Fruit fly (Drosophila melanogaster) whole organism, embryonic: ENCODE data around the gene obst-F.

Experiments
- Atf6 ChIP-seq: fragments of 200-800 bp; sonication (Bioruptor generic); IDR thresholded peaks from 2 replicates; pipeline ENCODE4 v1.3.6; 2022; ENCODE audit warnings: missing biosample characterization, missing genetic modification characterization
- CG10147 ChIP-seq: fragments of 200-800 bp; sonication (Bioruptor generic); optimal IDR thresholded peaks from 2 replicates; lab custom pipeline; 2019; ENCODE audit warnings: missing biosample characterization, mild to moderate bottlenecking, missing genetic modification characterization, moderate library complexity
- CG10565 ChIP-seq: fragments of 200-800 bp; sonication (Bioruptor generic); optimal IDR thresholded peaks from 3 replicates; lab custom pipeline; 2016; ENCODE audit warnings: missing biosample characterization, mild to moderate bottlenecking, missing genetic modification characterization
- CG11093 ChIP-seq: fragments of 200-800 bp; sonication (Bioruptor generic); IDR thresholded peaks from 3 replicates; pipeline ENCODE4 v1.3.6; 2022; ENCODE audit warnings: missing biosample characterization, missing genetic modification characterization
- CG11456 ChIP-seq: fragments of 200-800 bp; sonication (Bioruptor generic); IDR thresholded peaks from 3 replicates; pipeline ENCODE4 v1.3.6; 2022; ENCODE audit warnings: missing biosample characterization, missing genetic modification characterization
- CG12391 ChIP-seq: fragments of 200-800 bp; sonication (Bioruptor generic); optimal IDR thresholded peaks from 3 replicates; lab custom pipeline; 2018; ENCODE audit warnings: missing biosample characterization, mild to moderate bottlenecking, missing genetic modification characterization, moderate library complexity
- CG13894 ChIP-seq: fragments of 200-800 bp; sonication (Bioruptor generic); optimal IDR thresholded peaks from 3 replicates; lab custom pipeline; 2018; ENCODE audit warnings: missing biosample characterization, mild to moderate bottlenecking, missing genetic modification characterization, moderate library complexity
- CG14014 ChIP-seq: fragments of 200-800 bp; sonication (Bioruptor generic); IDR thresholded peaks from 2 replicates; pipeline ENCODE4 v1.3.6; 2022; ENCODE audit warnings: missing biosample characterization, missing genetic modification characterization
- CG17328 ChIP-seq: fragments of 200-800 bp; sonication (Bioruptor generic); IDR thresholded peaks from 2 replicates; pipeline ENCODE4 v1.3.6; 2022; ENCODE audit warnings: missing biosample characterization, missing genetic modification characterization
- CG17361 ChIP-seq: fragments of 200-800 bp; sonication (Bioruptor generic); IDR thresholded peaks from 3 replicates; pipeline ENCODE4 v1.3.6; 2022; ENCODE audit warnings: missing biosample characterization, missing genetic modification characterization
- CG18619 ChIP-seq: fragments of 200-800 bp; sonication (Bioruptor generic); optimal IDR thresholded peaks from 3 replicates; lab custom pipeline; 2017; ENCODE audit warnings: missing biosample characterization, mild to moderate bottlenecking, missing genetic modification characterization
- CG18764 ChIP-seq: fragments of 200-800 bp; sonication (Bioruptor generic); optimal IDR thresholded peaks from 3 replicates; lab custom pipeline; 2016; ENCODE audit warnings: missing biosample characterization, missing genetic modification characterization
- CG3163 ChIP-seq: fragments of 200-800 bp; sonication (Bioruptor generic); optimal IDR thresholded peaks from 3 replicates; lab custom pipeline; 2016; ENCODE audit warnings: missing biosample characterization, missing genetic modification characterization
- CG32532 ChIP-seq: fragments of 200-800 bp; sonication (Bioruptor generic); IDR thresholded peaks from 2 replicates; pipeline ENCODE4 v1.3.6; 2022; ENCODE audit warnings: missing biosample characterization, missing genetic modification characterization
- CG32772 ChIP-seq: fragments of 200-800 bp; sonication (Bioruptor generic); IDR thresholded peaks from 2 replicates; pipeline ENCODE4 v1.3.6; 2022; ENCODE audit warnings: missing biosample characterization, missing genetic modification characterization
- CG34422 ChIP-seq: fragments of 200-800 bp; sonication (Bioruptor generic); IDR thresholded peaks from 3 replicates; pipeline ENCODE4 v1.3.6; 2022; ENCODE audit warnings: missing biosample characterization, missing genetic modification characterization
- CG5180 ChIP-seq: fragments of 200-800 bp; sonication (Bioruptor generic); optimal IDR thresholded peaks from 3 replicates; lab custom pipeline; 2017; ENCODE audit warnings: missing biosample characterization, missing genetic modification characterization, mild to moderate bottlenecking, moderate library complexity, missing genetic modification reagents
- CG6683 ChIP-seq: fragments of 200-800 bp; sonication (Bioruptor generic); optimal IDR thresholded peaks from 2 replicates; lab custom pipeline; 2017; ENCODE audit warnings: missing biosample characterization, mild to moderate bottlenecking, missing genetic modification characterization, missing genetic modification reagents
- CG6854 ChIP-seq: fragments of 200-800 bp; sonication (Bioruptor generic); optimal IDR thresholded peaks from 3 replicates; lab custom pipeline; 2017; ENCODE audit warnings: missing biosample characterization, mild to moderate bottlenecking, missing genetic modification characterization
- CG7271 ChIP-seq: fragments of 200-800 bp; sonication (Bioruptor generic); optimal IDR thresholded peaks from 2 replicates; lab custom pipeline; 2018; ENCODE audit warnings: missing biosample characterization, mild to moderate bottlenecking, missing genetic modification characterization, moderate library complexity
- CG7745 ChIP-seq: fragments of 200-800 bp; sonication (Bioruptor generic); optimal IDR thresholded peaks from 2 replicates; lab custom pipeline; 2018; ENCODE audit warnings: missing biosample characterization, mild to moderate bottlenecking, missing genetic modification characterization, moderate library complexity
- CG7786 ChIP-seq: fragments of 200-800 bp; sonication (Bioruptor generic); optimal IDR thresholded peaks from 2 replicates; lab custom pipeline; 2016; ENCODE audit warnings: missing biosample characterization, missing genetic modification characterization
- CG9817 ChIP-seq: fragments of 200-800 bp; sonication (Bioruptor generic); optimal IDR thresholded peaks from 2 replicates; lab custom pipeline; 2018; ENCODE audit warnings: missing biosample characterization, mild to moderate bottlenecking, missing genetic modification characterization, moderate library complexity
- CG9932 ChIP-seq: fragments of 200-800 bp; sonication (Bioruptor generic); IDR thresholded peaks from 2 replicates; pipeline ENCODE4 v1.3.6; 2022; ENCODE audit warnings: missing biosample characterization, missing genetic modification characterization
- Drgx ChIP-seq: fragments of 200-800 bp; sonication (Bioruptor generic); IDR thresholded peaks from 2 replicates; pipeline ENCODE4 v1.3.6; 2022; ENCODE audit warnings: missing biosample characterization, missing genetic modification characterization
- Eip74EF ChIP-seq, 2 experiments: fragments of 200-800 bp in 1 of 2; fragments of >200 bp in 1 of 2; sonication (Bioruptor generic) in 1 of 2; optimal IDR thresholded peaks; 2 replicates each; lab custom pipeline; 2017 to 2019; ENCODE audit warnings: missing biosample characterization in 2 of 2, missing genetic modification characterization in 2 of 2, mild to moderate bottlenecking in 1 of 2, moderate library complexity in 1 of 2
- Ets97D ChIP-seq: fragments of 200-800 bp; sonication (Bioruptor generic); optimal IDR thresholded peaks from 3 replicates; lab custom pipeline; 2016; ENCODE audit warnings: missing biosample characterization, missing genetic modification characterization
- HLH54F ChIP-seq: fragments of 200-800 bp; sonication (Bioruptor generic); optimal IDR thresholded peaks from 3 replicates; lab custom pipeline; 2016; ENCODE audit warnings: missing biosample characterization, missing genetic modification characterization
- Hr39 ChIP-seq: fragments of >200 bp; optimal IDR thresholded peaks from 2 replicates; lab custom pipeline; 2017
- Hr78 ChIP-seq, 2 experiments: fragments of 200-800 bp in 1 of 2; fragments of >200 bp in 1 of 2; sonication (Bioruptor generic) in 1 of 2; optimal IDR thresholded peaks; 2 replicates each; lab custom pipeline; 2017 to 2019; ENCODE audit warnings: missing biosample characterization in 2 of 2, missing genetic modification characterization in 2 of 2, mild to moderate bottlenecking in 1 of 2, moderate library complexity in 1 of 2
- Lim3 ChIP-seq: fragments of 200-800 bp; sonication (Bioruptor generic); IDR thresholded peaks from 2 replicates; pipeline ENCODE4 v1.3.6; 2022; ENCODE audit warnings: missing biosample characterization, missing genetic modification characterization
- MBD-R2 ChIP-seq: fragments of 200-800 bp; sonication (Bioruptor generic); IDR thresholded peaks from 2 replicates; pipeline ENCODE4 v1.3.6; 2022; ENCODE audit warnings: missing biosample characterization, missing genetic modification characterization
- MESR4 ChIP-seq: fragments of 200-800 bp; sonication (Bioruptor generic); optimal IDR thresholded peaks from 2 replicates; lab custom pipeline; 2018; ENCODE audit warnings: missing biosample characterization, mild to moderate bottlenecking, missing genetic modification characterization, moderate library complexity
- Meics ChIP-seq: fragments of 200-800 bp; sonication (Bioruptor generic); optimal IDR thresholded peaks from 2 replicates; lab custom pipeline; 2017; ENCODE audit warnings: missing biosample characterization, mild to moderate bottlenecking, missing genetic modification characterization
- Mrtf ChIP-seq: fragments of 200-800 bp; sonication (Bioruptor generic); IDR thresholded peaks from 3 replicates; pipeline ENCODE4 v1.3.6; 2022; ENCODE audit warnings: missing biosample characterization, missing genetic modification characterization
- NC2β ChIP-seq: fragments of 200-800 bp; sonication (Bioruptor generic); optimal IDR thresholded peaks from 2 replicates; lab custom pipeline; 2016; ENCODE audit warnings: missing biosample characterization, missing genetic modification characterization
- Oli ChIP-seq: fragments of 200-800 bp; sonication (Bioruptor generic); optimal IDR thresholded peaks from 2 replicates; lab custom pipeline; 2018; ENCODE audit warnings: missing biosample characterization, mild to moderate bottlenecking, missing genetic modification characterization, moderate library complexity
- Ptx1 ChIP-seq: fragments of 200-800 bp; sonication (Bioruptor generic); IDR thresholded peaks from 2 replicates; pipeline ENCODE4 v1.3.6; 2022; ENCODE audit warnings: missing biosample characterization, missing genetic modification characterization
- Ssrp ChIP-seq: fragments of 200-800 bp; sonication (Bioruptor generic); optimal IDR thresholded peaks from 2 replicates; lab custom pipeline; 2018; ENCODE audit warnings: missing biosample characterization, mild to moderate bottlenecking, missing genetic modification characterization, moderate library complexity
- ab ChIP-seq: fragments of 200-800 bp; sonication (Bioruptor generic); optimal IDR thresholded peaks from 2 replicates; lab custom pipeline; 2016; ENCODE audit warnings: missing biosample characterization, missing genetic modification characterization
- bigmax ChIP-seq: fragments of 200-800 bp; sonication (Bioruptor generic); optimal IDR thresholded peaks from 2 replicates; lab custom pipeline; 2018; ENCODE audit warnings: missing biosample characterization, mild to moderate bottlenecking, missing genetic modification characterization
- hb ChIP-seq: fragments of 200-800 bp; sonication (Bioruptor generic); IDR thresholded peaks from 3 replicates; pipeline ENCODE4 v1.3.6; 2022; ENCODE audit warnings: missing biosample characterization, missing genetic modification characterization; ENCODE audit not compliant: partially characterized antibody
- lab ChIP-seq: fragments of 200-800 bp; sonication (Bioruptor generic); optimal IDR thresholded peaks from 3 replicates; lab custom pipeline; 2017; ENCODE audit warnings: missing biosample characterization, missing genetic modification characterization, mild to moderate bottlenecking, moderate library complexity, missing genetic modification reagents
- nmo ChIP-seq: fragments of 200-800 bp; sonication (Bioruptor generic); optimal IDR thresholded peaks from 2 replicates; lab custom pipeline; 2018; ENCODE audit warnings: missing biosample characterization, mild to moderate bottlenecking, missing genetic modification characterization, moderate library complexity
- pho ChIP-seq: fragments of 200-800 bp; sonication (Bioruptor generic); optimal IDR thresholded peaks from 2 replicates; lab custom pipeline; 2016; ENCODE audit warnings: missing biosample characterization, missing genetic modification characterization
- sens ChIP-seq: fragments of 200-800 bp; sonication (Bioruptor generic); peaks from one replicate; lab custom pipeline; 2016; ENCODE audit warnings: missing biosample characterization, missing genetic modification characterization
- sima ChIP-seq: fragments of 200-800 bp; sonication (Bioruptor generic); optimal IDR thresholded peaks from 2 replicates; lab custom pipeline; 2016; ENCODE audit warnings: missing biosample characterization, missing genetic modification characterization
- stc ChIP-seq: fragments of 200-800 bp; sonication (Bioruptor generic); IDR thresholded peaks from 2 replicates; pipeline ENCODE4 v1.3.6; 2022; ENCODE audit warnings: missing biosample characterization, missing genetic modification characterization
- stwl ChIP-seq: fragments of 200-800 bp; sonication (Bioruptor generic); optimal IDR thresholded peaks from 3 replicates; lab custom pipeline; 2018; ENCODE audit warnings: missing biosample characterization, mild to moderate bottlenecking, missing genetic modification characterization, moderate library complexity
- tgo ChIP-seq: fragments of 200-800 bp; sonication (Bioruptor generic); IDR thresholded peaks from 3 replicates; pipeline ENCODE4 v1.3.6; 2022; ENCODE audit warnings: missing biosample characterization, missing genetic modification characterization

Gene obst-F

dm6 chr3L:20195875-20196274 lies 5.6 kb downstream of the obst-F start (continued):
- peak; percentile 62 for TF ChIP-seq CG12391 (tag; lab: Kevin White, UChicago)
- peak; percentile 40; the same call in 1 of the 3 replicates for TF ChIP-seq tgo (GFP tag; lab: Robert Waterston, UW)
- no peak for TF ChIP-seq stwl (tag; lab: Kevin White, UChicago)
- TF ChIP-seq CG10147: peak; percentile 12
- no peak for TF ChIP-seq CG13894 (tag; lab: Kevin White, UChicago)
- TF ChIP-seq Eip74EF (GFP tag; optimal IDR thresholded peaks at IDR 0.05; lab: Kevin White, UChicago): peak in 1 of 2 experiments; percentile 51
- no peak for TF ChIP-seq ab
- TF ChIP-seq lab: peak; percentile 67
- peak; percentile 38 for TF ChIP-seq CG18619 (GFP tag; lab: Kevin White, UChicago)
- no peak for TF ChIP-seq HLH54F (GFP tag; lab: Kevin White, UChicago)
- TF ChIP-seq CG3163: peak; percentile 23
- 0 out of 3 replicates have a peak, but pooled peaks have one; percentile 50 for TF ChIP-seq CG11456 (GFP tag; lab: Robert Waterston, UW)
- peak; percentile 24 for TF ChIP-seq CG7786 (GFP tag; lab: Kevin White, UChicago)
- TF ChIP-seq NC2β (GFP tag; lab: Kevin White, UChicago): peak; percentile 2
- no peak for TF ChIP-seq Lim3 (GFP tag; lab: Robert Waterston, UW)
- TF ChIP-seq Drgx (GFP tag; lab: Robert Waterston, UW): peak; percentile 88
- TF ChIP-seq sens (GFP tag; lab: Kevin White, UChicago): peak; percentile 90
- no peak for TF ChIP-seq pho (GFP tag; lab: Kevin White, UChicago)
- TF ChIP-seq stc: peak; percentile 76; the same call in 1 of the 2 replicates
- peak; percentile 34 for TF ChIP-seq CG18764
- peak; percentile 64; the same call in 2 of the 3 replicates for TF ChIP-seq CG34422
- peak in 1 of 2 experiments; percentile 56 for TF ChIP-seq Hr78 (GFP tag; optimal IDR thresholded peaks at IDR 0.05; lab: Kevin White, UChicago)
- no peak for TF ChIP-seq Ets97D (GFP tag; lab: Kevin White, UChicago)
- 0 out of 2 replicates have a peak, but pooled peaks have one; percentile 14 for TF ChIP-seq MBD-R2 (GFP tag; lab: Robert Waterston, UW)
- no peak for TF ChIP-seq CG6683 (GFP tag; lab: Kevin White, UChicago)
- peak; percentile 49; the same call in 2 of the 3 replicates for TF ChIP-seq Mrtf (GFP tag; lab: Robert Waterston, UW)
- no peak for TF ChIP-seq hb (GFP tag; lab: Robert Waterston, UW)
- no peak for TF ChIP-seq MESR4 (GFP tag; lab: Kevin White, UChicago)
- TF ChIP-seq CG5180 (GFP tag; lab: Kevin White, UChicago): peak; percentile 53
- peak; percentile 23 for TF ChIP-seq CG9817 (tag; lab: Kevin White, UChicago)
- peak; percentile 67 for TF ChIP-seq CG32772
- TF ChIP-seq Hr39 (lab: Kevin White, UChicago): no peak
- TF ChIP-seq CG6854 (GFP tag; lab: Kevin White, UChicago): no peak
- TF ChIP-seq Ssrp (tag; lab: Kevin White, UChicago): peak; percentile 57
- TF ChIP-seq Oli (tag; lab: Kevin White, UChicago): peak; percentile 78
- TF ChIP-seq CG11093: peak; percentile 58; the same call in 1 of the 3 replicates
- 0 out of 2 replicates have a peak, but pooled peaks have one; percentile 23 for TF ChIP-seq CG32532 (GFP tag; lab: Robert Waterston, UW)
- no peak for TF ChIP-seq sima
- peak; percentile 13 for TF ChIP-seq Meics
- TF ChIP-seq Atf6 (GFP tag; lab: Robert Waterston, UW): peak; percentile 16; the same call in 1 of the 2 replicates
- no peak for TF ChIP-seq CG10565
- no peak for TF ChIP-seq CG7271 (tag; lab: Kevin White, UChicago)
- TF ChIP-seq CG14014 (GFP tag; lab: Robert Waterston, UW): peak; percentile 51; the same call in 1 of the 2 replicates
- peak; percentile 82 for TF ChIP-seq CG17361
- no peak for TF ChIP-seq CG9932
- TF ChIP-seq bigmax (GFP tag; lab: Kevin White, UChicago): no peak
- peak; percentile 48 for TF ChIP-seq CG17328
- peak; percentile 79 for TF ChIP-seq Ptx1
- peak; percentile 70 for TF ChIP-seq nmo (GFP tag; lab: Kevin White, UChicago)
- TF ChIP-seq CG7745 (tag; lab: Kevin White, UChicago): no peak
